Worm (Caenorhabditis elegans) whole organism, early embryonic: ENCODE data around the gene F19B10.4.

Experiments
- aly-1 ChIP-seq: sonication (generic microtip); optimal IDR thresholded peaks from 2 replicates; lab custom pipeline; 2016; ENCODE audit warnings: missing genetic modification characterization, missing compliant biosample characterization
- ama-1 ChIP-seq: fragments of 150-350 bp; optimal IDR thresholded peaks from 2 replicates; lab custom pipeline; 2014
- ceh-13 ChIP-seq: fragments of 200-800 bp; sonication (Bioruptor generic); optimal IDR thresholded peaks from 2 replicates; lab custom pipeline; 2018; ENCODE audit warnings: mild to moderate bottlenecking, missing genetic modification characterization, missing compliant biosample characterization
- hmbx-1 ChIP-seq: sonication (generic microtip); optimal IDR thresholded peaks from 2 replicates; lab custom pipeline; 2016; ENCODE audit warnings: mild to moderate bottlenecking, missing genetic modification characterization, missing compliant biosample characterization
- hmg-4 ChIP-seq: fragments of 200-800 bp; sonication (Bioruptor generic); optimal IDR thresholded peaks from 2 replicates; lab custom pipeline; 2018; ENCODE audit warnings: mild to moderate bottlenecking, missing genetic modification characterization, missing compliant biosample characterization
- hnd-1 ChIP-seq: sonication (generic microtip); optimal IDR thresholded peaks from 2 replicates; lab custom pipeline; 2016; ENCODE audit warnings: missing genetic modification characterization, missing compliant biosample characterization
- pes-1 ChIP-seq: fragments of 200-800 bp; sonication (Bioruptor generic); IDR thresholded peaks from 2 replicates; pipeline ENCODE4 v1.3.6; 2022; ENCODE audit warnings: missing genetic modification reagents, missing genetic modification characterization, missing compliant biosample characterization
- scrt-1 ChIP-seq: fragments of 200-800 bp; sonication (Bioruptor generic); IDR thresholded peaks from 2 replicates; pipeline ENCODE4 v1.3.6; 2022; ENCODE audit warnings: missing genetic modification characterization, missing compliant biosample characterization
- sea-1 ChIP-seq: fragments of 200-800 bp; sonication (Bioruptor generic); conservative IDR thresholded peaks from 2 replicates; pipeline ENCODE4 v1.3.6; 2022; ENCODE audit warnings: missing genetic modification characterization, missing compliant biosample characterization
- tbx-11 ChIP-seq: fragments of 200-800 bp; sonication (Bioruptor generic); IDR thresholded peaks from 2 replicates; pipeline ENCODE4 v1.3.6; 2022; ENCODE audit warnings: missing genetic modification characterization, missing compliant biosample characterization
- tbx-37 ChIP-seq: fragments of 200-800 bp; sonication (Bioruptor generic); conservative IDR thresholded peaks from 2 replicates; pipeline ENCODE4 v1.3.6; 2022; ENCODE audit warnings: missing genetic modification reagents, missing genetic modification characterization, missing compliant biosample characterization
- tra-4 ChIP-seq: sonication (generic microtip); optimal IDR thresholded peaks from 2 replicates; lab custom pipeline; 2017; ENCODE audit warnings: missing genetic modification characterization, missing compliant biosample characterization

DNA sequence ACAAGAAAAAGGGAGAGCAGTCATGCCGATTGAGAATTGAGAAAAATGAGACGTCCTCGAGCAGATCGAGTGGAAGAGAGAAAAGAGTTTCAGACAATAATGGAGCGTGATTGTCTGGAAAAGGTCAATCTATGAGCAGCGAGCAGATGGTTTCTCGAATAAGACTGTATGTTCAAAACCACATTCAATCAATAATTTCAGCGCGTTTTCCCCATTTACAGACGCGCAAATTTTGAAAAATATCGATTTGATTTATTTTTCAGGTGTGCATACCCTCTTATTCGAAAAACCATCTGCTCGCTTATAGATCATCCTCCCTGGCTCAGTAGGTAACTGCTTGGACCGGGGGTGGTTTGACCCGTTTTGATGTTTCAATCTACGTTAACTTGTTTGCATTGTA lies 20.6 kb upstream of the F19B10.4 start, which contains the start of gene fbxb-31:
- TF ChIP-seq hmbx-1 (tag; lab: Kevin White, UChicago) (no peak), tbx-11 (no peak), ama-1 (lab: Kevin White, UChicago) (no peak), ceh-13 (GFP tag; lab: Kevin White, UChicago) (no peak), scrt-1 (GFP tag; lab: Robert Waterston, UW) (no peak), hmg-4 (GFP tag; lab: Kevin White, UChicago) (no peak), tra-4 (no peak), aly-1 (tag; lab: Kevin White, UChicago) (no peak), pes-1 (GFP tag; lab: Robert Waterston, UW) (no peak), hnd-1 (tag; lab: Kevin White, UChicago) (no peak), sea-1 (GFP tag; lab: Robert Waterston, UW) (no peak), tbx-37 (GFP tag; lab: Robert Waterston, UW) (no peak)
